Fruit fly (Drosophila melanogaster) whole organism, embryonic: ENCODE data around the gene CG5902.
A peak's percentile ranks its signal among the peaks of the same experiment; 100 is the strongest.

Experiments used
- Atf6 ChIP-seq: fragments of 200-800 bp; sonication (Bioruptor generic); IDR thresholded peaks from 2 replicates; pipeline ENCODE4 v1.3.6; 2022; ENCODE audit warnings: missing biosample characterization, missing genetic modification characterization
- CG10431 ChIP-seq: fragments of 200-800 bp; sonication (Bioruptor generic); optimal IDR thresholded peaks from 3 replicates; lab custom pipeline; 2018; ENCODE audit warnings: missing biosample characterization, mild to moderate bottlenecking, missing genetic modification characterization
- CG11560 ChIP-seq: fragments of 200-800 bp; sonication (Bioruptor generic); IDR thresholded peaks from 3 replicates; pipeline ENCODE4 v1.3.6; 2022; ENCODE audit warnings: missing biosample characterization, missing genetic modification characterization
- CG14965 ChIP-seq: fragments of 200-800 bp; sonication (Bioruptor generic); optimal IDR thresholded peaks from 2 replicates; lab custom pipeline; 2016; ENCODE audit warnings: missing biosample characterization, missing genetic modification characterization, borderline replicate concordance
- CG17328 ChIP-seq: fragments of 200-800 bp; sonication (Bioruptor generic); IDR thresholded peaks from 2 replicates; pipeline ENCODE4 v1.3.6; 2022; ENCODE audit warnings: missing biosample characterization, missing genetic modification characterization
- CG17359 ChIP-seq: fragments of 200-800 bp; sonication (Bioruptor generic); optimal IDR thresholded peaks from 3 replicates; lab custom pipeline; 2018; ENCODE audit warnings: missing biosample characterization, mild to moderate bottlenecking, missing genetic modification characterization, moderate library complexity
- CG17568 ChIP-seq: fragments of 200-800 bp; sonication (Bioruptor generic); optimal IDR thresholded peaks from 2 replicates; lab custom pipeline; 2018; ENCODE audit warnings: missing biosample characterization, mild to moderate bottlenecking, missing genetic modification characterization, moderate library complexity
- CG30431 ChIP-seq: fragments of 200-800 bp; sonication (Bioruptor generic); optimal IDR thresholded peaks from 2 replicates; lab custom pipeline; 2017; ENCODE audit warnings: missing biosample characterization, missing genetic modification characterization
- CG3281 ChIP-seq: fragments of 200-800 bp; sonication (Bioruptor generic); optimal IDR thresholded peaks from 3 replicates; lab custom pipeline; 2017; ENCODE audit warnings: missing biosample characterization, mild to moderate bottlenecking, missing genetic modification characterization
- CG4424 ChIP-seq: fragments of 200-800 bp; sonication (Bioruptor generic); optimal IDR thresholded peaks from 3 replicates; lab custom pipeline; 2016; ENCODE audit warnings: missing biosample characterization, missing genetic modification characterization
- CG4820 ChIP-seq: fragments of 200-800 bp; sonication (Bioruptor generic); optimal IDR thresholded peaks from 3 replicates; lab custom pipeline; 2016; ENCODE audit warnings: missing biosample characterization, missing genetic modification characterization
- CG5180 ChIP-seq: fragments of 200-800 bp; sonication (Bioruptor generic); optimal IDR thresholded peaks from 3 replicates; lab custom pipeline; 2017; ENCODE audit warnings: missing biosample characterization, missing genetic modification characterization, mild to moderate bottlenecking, moderate library complexity, missing genetic modification reagents
- CG7372 ChIP-seq: fragments of 200-800 bp; sonication (Bioruptor generic); IDR thresholded peaks from 2 replicates; pipeline ENCODE4 v1.3.6; 2022; ENCODE audit warnings: missing biosample characterization, missing genetic modification characterization
- CG7786 ChIP-seq: fragments of 200-800 bp; sonication (Bioruptor generic); optimal IDR thresholded peaks from 2 replicates; lab custom pipeline; 2016; ENCODE audit warnings: missing biosample characterization, missing genetic modification characterization
- CG8388 ChIP-seq: fragments of 200-800 bp; sonication (Bioruptor generic); optimal IDR thresholded peaks from 2 replicates; lab custom pipeline; 2019; ENCODE audit warnings: missing biosample characterization, mild to moderate bottlenecking, missing genetic modification characterization, moderate library complexity
- CG8924 ChIP-seq: fragments of 200-800 bp; optimal IDR thresholded peaks from 3 replicates; lab custom pipeline; 2019; ENCODE audit warnings: missing biosample characterization, mild to moderate bottlenecking, missing genetic modification characterization, moderate library complexity
- D19A ChIP-seq: fragments of 200-800 bp; optimal IDR thresholded peaks from 3 replicates; lab custom pipeline; 2019; ENCODE audit warnings: missing biosample characterization, mild to moderate bottlenecking, missing genetic modification characterization, moderate library complexity
- Dad ChIP-seq: fragments of 200-800 bp; sonication (Bioruptor generic); optimal IDR thresholded peaks from 3 replicates; lab custom pipeline; 2016; ENCODE audit warnings: missing biosample characterization, missing genetic modification characterization
- Dip3 ChIP-seq: fragments of 200-800 bp; sonication (Bioruptor generic); optimal IDR thresholded peaks from 3 replicates; lab custom pipeline; 2016; ENCODE audit warnings: missing biosample characterization, missing genetic modification characterization
- E2f1 ChIP-seq: fragments of 200-800 bp; sonication (Bioruptor generic); IDR thresholded peaks from 2 replicates; pipeline ENCODE4 v1.3.6; 2022; ENCODE audit warnings: missing biosample characterization, missing genetic modification characterization
- GATAe ChIP-seq: fragments of 200-800 bp; sonication (Bioruptor generic); conservative IDR thresholded peaks from 2 replicates; pipeline ENCODE4 v1.3.6; 2022; ENCODE audit warnings: missing biosample characterization, missing genetic modification characterization
- Gsc ChIP-seq: fragments of 200-800 bp; sonication (Bioruptor generic); IDR thresholded peaks from 2 replicates; pipeline ENCODE4 v1.3.6; 2022; ENCODE audit warnings: missing biosample characterization, missing genetic modification characterization
- HLH4C ChIP-seq: fragments of 200-800 bp; sonication (Bioruptor generic); IDR thresholded peaks from 3 replicates; pipeline ENCODE4 v1.3.6; 2022; ENCODE audit warnings: missing biosample characterization, missing genetic modification characterization; ENCODE audit not compliant: partially characterized antibody
- HLH54F ChIP-seq: fragments of 200-800 bp; sonication (Bioruptor generic); optimal IDR thresholded peaks from 3 replicates; lab custom pipeline; 2016; ENCODE audit warnings: missing biosample characterization, missing genetic modification characterization
- Lim3 ChIP-seq: fragments of 200-800 bp; sonication (Bioruptor generic); IDR thresholded peaks from 2 replicates; pipeline ENCODE4 v1.3.6; 2022; ENCODE audit warnings: missing biosample characterization, missing genetic modification characterization
- NFAT ChIP-seq: fragments of 200-800 bp; sonication (Bioruptor generic); IDR thresholded peaks from 2 replicates; pipeline ENCODE4 v1.3.6; 2022; ENCODE audit warnings: missing biosample characterization, missing genetic modification characterization
- Neu2 ChIP-seq: fragments of 200-800 bp; sonication (Bioruptor generic); optimal IDR thresholded peaks from 3 replicates; lab custom pipeline; 2016; ENCODE audit warnings: missing biosample characterization, missing genetic modification characterization, borderline replicate concordance
- Nf-YA ChIP-seq: fragments of 200-800 bp; sonication (Bioruptor generic); IDR thresholded peaks from 2 replicates; pipeline ENCODE4 v1.3.6; 2022; ENCODE audit warnings: missing biosample characterization, missing genetic modification characterization
- Rx ChIP-seq: fragments of 200-800 bp; sonication (Bioruptor generic); IDR thresholded peaks from 2 replicates; pipeline ENCODE4 v1.3.6; 2022; ENCODE audit warnings: missing biosample characterization, missing genetic modification characterization
- Sin3A ChIP-seq: fragments of >200 bp; optimal IDR thresholded peaks from 2 replicates; lab custom pipeline; 2018
- YL-1 ChIP-seq: fragments of 200-800 bp; sonication (Bioruptor generic); optimal IDR thresholded peaks from 3 replicates; lab custom pipeline; 2017; ENCODE audit warnings: missing biosample characterization, mild to moderate bottlenecking, missing genetic modification characterization
- amos ChIP-seq: fragments of 200-800 bp; sonication (Bioruptor generic); IDR thresholded peaks from 2 replicates; pipeline ENCODE4 v1.3.6; 2022; ENCODE audit warnings: missing biosample characterization, missing genetic modification characterization; ENCODE audit not compliant: partially characterized antibody
- aop ChIP-seq: fragments of 200-800 bp; sonication (Bioruptor generic); IDR thresholded peaks from 2 replicates; pipeline ENCODE4 v1.3.6; 2022; ENCODE audit warnings: missing biosample characterization, missing genetic modification characterization
- chm ChIP-seq: fragments of 200-800 bp; sonication (Bioruptor generic); IDR thresholded peaks from 2 replicates; pipeline ENCODE4 v1.3.6; 2022; ENCODE audit warnings: missing biosample characterization, missing genetic modification characterization
- corto ChIP-seq: fragments of 200-800 bp; sonication (Bioruptor generic); optimal IDR thresholded peaks from 2 replicates; lab custom pipeline; 2016; ENCODE audit warnings: missing biosample characterization, mild to moderate bottlenecking, missing genetic modification characterization, moderate library complexity
- crol ChIP-seq: fragments of 200-800 bp; sonication (Bioruptor generic); IDR thresholded peaks from 2 replicates; pipeline ENCODE4 v1.3.6; 2022; ENCODE audit warnings: missing biosample characterization, missing genetic modification characterization
- da ChIP-seq: fragments of 200-800 bp; sonication (Bioruptor generic); optimal IDR thresholded peaks from 2 replicates; lab custom pipeline; 2016; ENCODE audit warnings: missing biosample characterization, missing genetic modification characterization
- dmrt11E ChIP-seq: fragments of 200-800 bp; sonication (Bioruptor generic); optimal IDR thresholded peaks from 3 replicates; lab custom pipeline; 2018; ENCODE audit warnings: missing biosample characterization, mild to moderate bottlenecking, missing genetic modification characterization, moderate library complexity
- fd96Cb ChIP-seq: fragments of 200-800 bp; sonication (Bioruptor generic); optimal IDR thresholded peaks from 2 replicates; lab custom pipeline; 2018; ENCODE audit warnings: missing biosample characterization, mild to moderate bottlenecking, missing genetic modification characterization, moderate library complexity
- gfzf ChIP-seq: fragments of 200-800 bp; sonication (Bioruptor generic); optimal IDR thresholded peaks from 2 replicates; lab custom pipeline; 2016; ENCODE audit warnings: missing biosample characterization, mild to moderate bottlenecking, missing genetic modification characterization, moderate library complexity
- gsb ChIP-seq: fragments of 200-800 bp; sonication (Bioruptor generic); IDR thresholded peaks from 2 replicates; pipeline ENCODE4 v1.3.6; 2022; ENCODE audit warnings: missing biosample characterization, missing genetic modification characterization
- hb ChIP-seq: fragments of 200-800 bp; sonication (Bioruptor generic); IDR thresholded peaks from 3 replicates; pipeline ENCODE4 v1.3.6; 2022; ENCODE audit warnings: missing biosample characterization, missing genetic modification characterization; ENCODE audit not compliant: partially characterized antibody
- hth ChIP-seq: fragments of >200 bp; optimal IDR thresholded peaks from 2 replicates; lab custom pipeline; 2017; ENCODE audit warnings: inconsistent platforms
- lilli ChIP-seq: fragments of 200-800 bp; sonication (Bioruptor generic); optimal IDR thresholded peaks from 3 replicates; lab custom pipeline; 2016; ENCODE audit warnings: missing biosample characterization, missing genetic modification characterization
- maf-S ChIP-seq: fragments of 200-800 bp; sonication (Bioruptor generic); optimal IDR thresholded peaks from 2 replicates; lab custom pipeline; 2016; ENCODE audit warnings: missing biosample characterization, missing genetic modification characterization
- nau ChIP-seq: fragments of 200-800 bp; sonication (Bioruptor generic); optimal IDR thresholded peaks from 3 replicates; lab custom pipeline; 2017; ENCODE audit warnings: missing biosample characterization, mild to moderate bottlenecking, missing genetic modification characterization, missing genetic modification reagents
- pros ChIP-seq: fragments of 200-800 bp; sonication (Bioruptor generic); optimal IDR thresholded peaks from 3 replicates; lab custom pipeline; 2019; ENCODE audit warnings: missing biosample characterization, mild to moderate bottlenecking, missing genetic modification characterization, moderate library complexity
- seq ChIP-seq: fragments of 200-800 bp; sonication (Bioruptor generic); IDR thresholded peaks from 2 replicates; pipeline ENCODE4 v1.3.6; 2022; ENCODE audit warnings: missing biosample characterization, missing genetic modification characterization
- slbo ChIP-seq: fragments of 200-800 bp; sonication (Bioruptor generic); IDR thresholded peaks from 2 replicates; pipeline ENCODE4 v1.3.6; 2022; ENCODE audit warnings: missing biosample characterization, missing genetic modification characterization
- tap ChIP-seq: fragments of 200-800 bp; optimal IDR thresholded peaks from 3 replicates; lab custom pipeline; 2019; ENCODE audit warnings: missing biosample characterization, mild to moderate bottlenecking, missing genetic modification characterization, moderate library complexity
- tll ChIP-seq, 2 experiments: fragments of 200-800 bp in 1 of 2; fragments of >200 bp in 1 of 2; sonication (Bioruptor generic) in 1 of 2; optimal IDR thresholded peaks; 2 replicates each; lab custom pipeline; 2017 to 2019; ENCODE audit warnings: missing biosample characterization in 2 of 2, missing genetic modification characterization in 2 of 2, mild to moderate bottlenecking in 1 of 2, moderate library complexity in 1 of 2

Gene CG5902

dm6 chr3R:24025715-24026467 is 39.4 kb downstream of the CG5902 start (continued):
- no peak for TF ChIP-seq Atf6 (GFP tag; lab: Robert Waterston, UW)
- TF ChIP-seq slbo (GFP tag; lab: Robert Waterston, UW), result 0 out of 2 replicates have a peak, but pooled peaks have one; percentile 24
- TF ChIP-seq tap (tag; lab: Kevin White, UChicago), result no peak
- TF ChIP-seq CG8388, result no peak
- no peak for TF ChIP-seq CG14965 (GFP tag; lab: Kevin White, UChicago)
- no peak for TF ChIP-seq chm (GFP tag; lab: Robert Waterston, UW)
- TF ChIP-seq HLH54F (GFP tag; lab: Kevin White, UChicago), result no peak
- TF ChIP-seq hb, result no peak
- TF ChIP-seq Neu2 (GFP tag; lab: Kevin White, UChicago), result no peak
- TF ChIP-seq CG4424 (GFP tag; lab: Kevin White, UChicago), result peak; percentile 35
- TF ChIP-seq nau, result no peak
- no peak for TF ChIP-seq HLH4C (GFP tag; lab: Robert Waterston, UW)
- TF ChIP-seq YL-1 (GFP tag; lab: Kevin White, UChicago), result no peak
- TF ChIP-seq CG5180 (GFP tag; lab: Kevin White, UChicago), result no peak
- no peak for TF ChIP-seq Dad
- no peak for TF ChIP-seq CG7372 (GFP tag; lab: Robert Waterston, UW)
- no peak for TF ChIP-seq da (GFP tag; lab: Kevin White, UChicago)
- no peak for TF ChIP-seq corto
- no peak for TF ChIP-seq Sin3A (lab: Kevin White, UChicago)
- TF ChIP-seq CG17359 (tag; lab: Kevin White, UChicago), result peak; percentile 27
- TF ChIP-seq CG17328, result no peak
- TF ChIP-seq maf-S, result no peak
- peak; percentile 47 for TF ChIP-seq CG8924 (tag; lab: Kevin White, UChicago)
- TF ChIP-seq CG11560 (tag; lab: Robert Waterston, UW), result no peak
- TF ChIP-seq dmrt11E (tag; lab: Kevin White, UChicago), result peak; percentile 26
- no peak for TF ChIP-seq CG10431 (GFP tag; lab: Kevin White, UChicago)
- peak; percentile 23 for TF ChIP-seq CG7786
- TF ChIP-seq Dip3, result no peak
- no peak for TF ChIP-seq E2f1 (GFP tag; lab: Robert Waterston, UW)
- no peak for TF ChIP-seq CG3281 (GFP tag; lab: Kevin White, UChicago)
- TF ChIP-seq Rx, result no peak
- TF ChIP-seq fd96Cb (tag; lab: Kevin White, UChicago), result peak; percentile 39
- TF ChIP-seq NFAT (GFP tag; lab: Robert Waterston, UW), result no peak
- TF ChIP-seq Nf-YA, result no peak
- no peak for TF ChIP-seq tll (GFP tag; optimal IDR thresholded peaks at IDR 0.05; lab: Kevin White, UChicago)
- no peak for TF ChIP-seq amos (GFP tag; lab: Robert Waterston, UW)
- no peak for TF ChIP-seq Lim3 (GFP tag; lab: Robert Waterston, UW)
- TF ChIP-seq lilli, result peak; percentile 42
- no peak for TF ChIP-seq hth (lab: Kevin White, UChicago)
- no peak for TF ChIP-seq D19A (tag; lab: Kevin White, UChicago)
- no peak for TF ChIP-seq CG30431
- TF ChIP-seq crol (GFP tag; lab: Robert Waterston, UW), result no peak
- TF ChIP-seq seq (GFP tag; lab: Robert Waterston, UW), result no peak
- TF ChIP-seq pros, result no peak
- TF ChIP-seq Gsc (GFP tag; lab: Robert Waterston, UW), result no peak
- no peak for TF ChIP-seq CG4820 (GFP tag; lab: Kevin White, UChicago)
- no peak for TF ChIP-seq gfzf
- no peak for TF ChIP-seq CG17568 (GFP tag; lab: Kevin White, UChicago)
- no peak for TF ChIP-seq GATAe
- TF ChIP-seq aop (GFP tag; lab: Robert Waterston, UW), result no peak
- no peak for TF ChIP-seq gsb (GFP tag; lab: Robert Waterston, UW)
